Fruit fly (Drosophila melanogaster): ENCODE results near the gene cv-c.

The cv-c gene

DNA sequence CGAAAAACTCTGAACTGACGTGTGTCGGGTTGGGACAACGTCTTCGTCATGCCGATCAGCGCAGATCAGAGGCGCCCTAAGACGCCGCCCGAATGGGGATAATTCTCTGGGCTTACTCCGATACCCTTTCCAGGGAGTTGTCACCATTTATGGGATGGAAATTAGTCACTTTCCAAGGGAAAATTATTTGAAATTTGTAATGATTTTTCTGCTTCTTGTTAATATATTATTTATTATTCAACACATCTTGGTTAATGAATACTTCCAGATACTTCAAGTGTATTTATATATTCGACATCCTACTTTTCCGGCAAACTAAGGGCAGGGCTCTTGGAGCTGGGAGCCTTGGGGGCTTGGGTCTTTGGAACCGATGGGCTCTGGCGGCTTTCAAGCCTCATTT lies 51.2 kb downstream of the cv-c start (continued):
- TF ChIP-seq CG6854 (GFP tag; optimal IDR thresholded peaks at IDR 0.05) (no peak), CG8632 (GFP tag; optimal IDR thresholded peaks at IDR 0.05) (peak; percentile 69), Met (GFP tag; optimal IDR thresholded peaks at IDR 0.05) (peak; percentile 73), CG8119 (GFP tag; IDR thresholded peaks at IDR 0.05) (peak; percentile 45; the same call in 2 of the 3 replicates), CG4318 (GFP tag; optimal IDR thresholded peaks at IDR 0.05) (no peak), fd85E (GFP tag; optimal IDR thresholded peaks at IDR 0.05) (peak; percentile 26), cyc (GFP tag; optimal IDR thresholded peaks at IDR 0.05) (peak; percentile 65), CG7368 (GFP tag; optimal IDR thresholded peaks at IDR 0.05) (peak; percentile 36), Smox (GFP tag; optimal IDR thresholded peaks at IDR 0.05) (peak; percentile 65), salr (GFP tag; optimal IDR thresholded peaks at IDR 0.05) (peak in 1 of 2 experiments; percentile 52), CG34406 (GFP tag; optimal IDR thresholded peaks at IDR 0.05) (peak; percentile 60), CG10631 (GFP tag; optimal IDR thresholded peaks at IDR 0.05) (peak; percentile 78), CG15336 (GFP tag; IDR thresholded peaks at IDR 0.05) (peak; percentile 52), CG6163 (GFP tag; IDR thresholded peaks at IDR 0.05) (peak; percentile 71), CG11294 (GFP tag; IDR thresholded peaks at IDR 0.05) (no peak), Sox102F (GFP tag; optimal IDR thresholded peaks at IDR 0.05) (peak; percentile 70), CG3919 (GFP tag; optimal IDR thresholded peaks at IDR 0.05) (peak; percentile 76), Hr4 (GFP tag; optimal IDR thresholded peaks at IDR 0.05) (peak; percentile 26), vri (GFP tag; optimal IDR thresholded peaks at IDR 0.05) (peak; percentile 23), dac (GFP tag; optimal IDR thresholded peaks at IDR 0.05) (no peak), Hr38 (GFP tag; optimal IDR thresholded peaks at IDR 0.05) (no peak), OdsH (GFP tag; optimal IDR thresholded peaks at IDR 0.05) (peak; percentile 72), CG31627 (GFP tag; optimal IDR thresholded peaks at IDR 0.05) (peak; percentile 70), fkh (GFP tag; optimal IDR thresholded peaks at IDR 0.05) (no peak), achi (GFP tag; optimal IDR thresholded peaks at IDR 0.05) (peak; percentile 75)

DNA sequence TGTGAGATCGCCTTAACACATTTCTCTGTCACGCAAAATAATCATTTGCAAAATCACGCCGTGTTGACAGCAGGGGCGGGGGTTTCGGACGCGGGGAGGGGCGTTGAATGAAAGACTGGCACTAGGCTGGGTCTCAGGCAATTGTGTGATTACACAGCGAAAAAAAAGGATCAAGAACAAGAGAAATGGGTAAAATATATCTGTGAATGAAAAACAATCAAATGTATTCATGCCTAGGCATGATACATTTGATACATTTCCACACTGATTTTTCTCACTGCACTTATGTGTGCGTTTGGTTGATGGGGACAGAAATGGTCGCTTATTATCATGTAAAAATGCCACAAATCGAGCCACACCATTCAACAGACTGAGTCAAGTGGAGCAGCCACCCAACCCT lies 55.0 kb downstream of the cv-c start:
- TF ChIP-seq salr (GFP tag; optimal IDR thresholded peaks at IDR 0.05): no peak
- no peak for TF ChIP-seq Ets96B (tag; optimal IDR thresholded peaks at IDR 0.05)
- no peak for TF ChIP-seq Sox102F (GFP tag; optimal IDR thresholded peaks at IDR 0.05)
- TF ChIP-seq ss (GFP tag; optimal IDR thresholded peaks at IDR 0.05): peak in 1 of 2 experiments; percentile 50
- TF ChIP-seq CG6276 (GFP tag; optimal IDR thresholded peaks at IDR 0.05): peak; percentile 59
- TF ChIP-seq CG8119 (GFP tag; IDR thresholded peaks at IDR 0.05): peak; percentile 69; the same call in 2 of the 3 replicates
- peak; percentile 20 for TF ChIP-seq Lpt (GFP tag; optimal IDR thresholded peaks at IDR 0.05)
- peak; percentile 74 for TF ChIP-seq eg (GFP tag; IDR thresholded peaks at IDR 0.05)
- TF ChIP-seq CG8632 (GFP tag; optimal IDR thresholded peaks at IDR 0.05): no peak
- TF ChIP-seq CG15336 (GFP tag; IDR thresholded peaks at IDR 0.05): peak; percentile 59
- TF ChIP-seq CG32006 (GFP tag; optimal IDR thresholded peaks at IDR 0.05): peak; percentile 32
- TF ChIP-seq Hr38 (GFP tag; optimal IDR thresholded peaks at IDR 0.05): no peak
- TF ChIP-seq acj6 (GFP tag; optimal IDR thresholded peaks at IDR 0.05): no peak
- TF ChIP-seq vri (GFP tag; optimal IDR thresholded peaks at IDR 0.05): no peak
- TF ChIP-seq Ets21C (GFP tag; optimal IDR thresholded peaks at IDR 0.05): no peak
- no peak for TF ChIP-seq CG10631 (GFP tag; optimal IDR thresholded peaks at IDR 0.05)
- no peak for TF ChIP-seq Eip75B (GFP tag; optimal IDR thresholded peaks at IDR 0.05)
- no peak for TF ChIP-seq Blimp-1 (GFP tag; optimal IDR thresholded peaks at IDR 0.05)
- TF ChIP-seq CG7368 (GFP tag; optimal IDR thresholded peaks at IDR 0.05): peak; percentile 15
- TF ChIP-seq CG3919 (GFP tag; optimal IDR thresholded peaks at IDR 0.05): peak; percentile 5
- TF ChIP-seq Eip93F (GFP tag; optimal IDR thresholded peaks at IDR 0.05): no peak

DNA sequence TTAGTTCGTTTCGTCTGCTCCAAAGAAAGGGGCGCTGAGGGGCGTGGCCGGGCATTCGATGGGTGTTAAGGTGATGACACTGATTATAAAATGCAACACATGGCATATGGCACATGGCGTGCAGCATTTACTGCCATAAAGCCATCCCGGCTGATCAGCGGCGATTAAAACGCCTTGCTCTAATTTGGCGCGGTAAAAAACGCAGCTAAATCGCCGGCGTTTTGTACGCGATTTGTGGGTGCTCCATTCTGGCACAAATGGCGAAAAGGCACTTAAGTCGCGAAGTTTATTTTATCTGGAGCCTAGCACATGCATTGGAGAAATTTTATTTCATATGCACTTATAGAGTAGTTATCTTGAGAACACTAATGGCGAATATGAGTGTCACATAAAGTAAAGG lies 56.0 kb downstream of the cv-c start:
- TF ChIP-seq Met (GFP tag; optimal IDR thresholded peaks at IDR 0.05): no peak
- no peak for TF ChIP-seq CG6163 (GFP tag; IDR thresholded peaks at IDR 0.05)
- TF ChIP-seq Hr39 (GFP tag; optimal IDR thresholded peaks at IDR 0.05): no peak
- TF ChIP-seq Eip93F (GFP tag; optimal IDR thresholded peaks at IDR 0.05): no peak
- TF ChIP-seq acj6 (GFP tag; optimal IDR thresholded peaks at IDR 0.05): no peak
- no peak for TF ChIP-seq CG6854 (GFP tag; optimal IDR thresholded peaks at IDR 0.05)
- no peak for TF ChIP-seq CG6276 (GFP tag; optimal IDR thresholded peaks at IDR 0.05)
- TF ChIP-seq Ets21C (GFP tag; optimal IDR thresholded peaks at IDR 0.05): no peak
- TF ChIP-seq Blimp-1 (GFP tag; optimal IDR thresholded peaks at IDR 0.05): no peak
- no peak for TF ChIP-seq Sox14 (GFP tag; optimal IDR thresholded peaks at IDR 0.05)
- TF ChIP-seq OdsH (GFP tag; optimal IDR thresholded peaks at IDR 0.05): no peak

All from whole organism, prepupa.